Worm (Caenorhabditis elegans): ENCODE data around the gene mup-2.

DNA sequence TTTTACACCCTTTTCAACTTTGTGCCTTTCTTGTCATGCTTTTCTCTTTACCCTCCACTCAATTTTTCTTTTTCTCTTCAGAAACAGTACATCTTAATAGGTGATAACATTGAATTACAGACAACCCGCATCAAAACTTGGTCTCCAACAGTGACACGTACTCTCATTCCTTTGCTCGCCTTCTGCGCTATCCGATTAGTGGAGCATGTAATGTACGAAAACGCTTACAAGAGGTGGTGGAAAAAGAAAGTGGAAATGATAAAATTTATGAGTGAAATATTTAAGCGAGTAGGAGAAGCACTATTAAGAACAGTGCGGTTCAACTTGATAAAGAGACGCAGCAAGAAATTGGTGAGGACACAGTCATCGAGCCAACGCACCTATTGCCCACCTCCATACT is 46.5 kb upstream of the mup-2 start, which contains the start of gene pept-1:
- no peak for TF ChIP-seq madf-2 (tag; optimal IDR thresholded peaks at IDR 0.05)
- no peak for TF ChIP-seq ahr-1 (tag; optimal IDR thresholded peaks at IDR 0.05)
- peak; percentile 19 for TF ChIP-seq elt-2 (tag; optimal IDR thresholded peaks at IDR 0.05)
- no peak for TF ChIP-seq ama-1 (optimal IDR thresholded peaks at IDR 0.05)
- TF ChIP-seq ceh-14 (tag; optimal IDR thresholded peaks at IDR 0.05): no peak
- TF ChIP-seq ceh-24 (tag; optimal IDR thresholded peaks at IDR 0.05): no peak
- TF ChIP-seq ztf-16 (tag; optimal IDR thresholded peaks at IDR 0.05): no peak
- no peak for TF ChIP-seq pha-4 (tag; optimal IDR thresholded peaks at IDR 0.05)
- no peak for TF ChIP-seq tbx-2 (tag; optimal IDR thresholded peaks at IDR 0.05)
- no peak for TF ChIP-seq eyg-1 (tag; optimal IDR thresholded peaks at IDR 0.05)
